Worm (Caenorhabditis elegans) whole organism, young adult: ENCODE results near the gene R07E4.1.

Experiments used
- B0019.2 ChIP-seq: fragments of 200-800 bp; sonication (Bioruptor generic); conservative IDR thresholded peaks from 2 replicates; pipeline ENCODE4 v1.3.6; 2022; ENCODE audit warnings: missing genetic modification reagents, missing genetic modification characterization, missing compliant biosample characterization
- B0035.1 ChIP-seq: sonication (generic microtip); optimal IDR thresholded peaks from 2 replicates; lab custom pipeline; 2016; ENCODE audit warnings: missing genetic modification characterization, mild to moderate bottlenecking, missing compliant biosample characterization, missing genotype, missing genetic modification reagents
- B0336.3 ChIP-seq: fragments of 200-800 bp; sonication (Bioruptor generic); IDR thresholded peaks from 2 replicates; pipeline ENCODE4 v1.3.6; 2022; ENCODE audit warnings: missing genetic modification characterization, missing compliant biosample characterization
- F23B12.7 ChIP-seq: sonication (generic microtip); optimal IDR thresholded peaks from 2 replicates; lab custom pipeline; 2017; ENCODE audit warnings: missing genetic modification characterization, mild to moderate bottlenecking, missing compliant biosample characterization, antibody characterized with exemption, moderate library complexity; ENCODE audit not compliant: insufficient read depth
- F55B11.4 ChIP-seq: sonication (generic microtip); optimal IDR thresholded peaks from 2 replicates; lab custom pipeline; 2016; ENCODE audit warnings: missing compliant biosample characterization, missing genetic modification characterization, borderline replicate concordance; ENCODE audit not compliant: insufficient read depth
- F57A8.1 ChIP-seq: fragments of 200-800 bp; sonication (Bioruptor generic); optimal IDR thresholded peaks from 2 replicates; lab custom pipeline; 2018; ENCODE audit warnings: mild to moderate bottlenecking, missing genetic modification characterization, moderate library complexity, missing compliant biosample characterization
- T07F8.4 ChIP-seq: sonication (generic microtip); optimal IDR thresholded peaks from 2 replicates; lab custom pipeline; 2016; ENCODE audit warnings: mild to moderate bottlenecking, missing genetic modification characterization, moderate library complexity, missing compliant biosample characterization
- T26A5.8 ChIP-seq: sonication (generic microtip); optimal IDR thresholded peaks from 2 replicates; lab custom pipeline; 2016; ENCODE audit warnings: missing genetic modification characterization, missing compliant biosample characterization
- Y56A3A.18 ChIP-seq: fragments of 200-800 bp; sonication (Bioruptor generic); IDR thresholded peaks from 2 replicates; pipeline ENCODE4 v1.3.6; 2022; ENCODE audit warnings: missing genetic modification reagents, missing genetic modification characterization, missing compliant biosample characterization
- Y67H2A.10 ChIP-seq: fragments of 200-800 bp; sonication (Bioruptor generic); conservative IDR thresholded peaks from 2 replicates; pipeline ENCODE4 v1.3.6; 2022; ENCODE audit warnings: missing genetic modification reagents, missing genetic modification characterization, missing compliant biosample characterization
- ZK185.1 ChIP-seq: sonication (generic microtip); optimal IDR thresholded peaks from 2 replicates; lab custom pipeline; 2016; ENCODE audit warnings: mild to moderate bottlenecking, missing genetic modification characterization, missing compliant biosample characterization; ENCODE audit not compliant: poor library complexity, severe bottlenecking
- cebp-1 ChIP-seq, 2 experiments: fragments of 200-800 bp in 1 of 2; sonication (Bioruptor generic) in 1 of 2; sonication (generic microtip) in 1 of 2; IDR thresholded peaks in 1 of 2; optimal IDR thresholded peaks in 1 of 2; 2 replicates each; pipeline versions ENCODE4 v1.3.6 to Lab custom; 2017 to 2022; ENCODE audit warnings: missing compliant biosample characterization in 2 of 2, missing genetic modification characterization in 2 of 2, mild to moderate bottlenecking in 1 of 2, missing genetic modification reagents in 1 of 2, moderate library complexity in 1 of 2
- cebp-2 ChIP-seq: fragments of 200-800 bp; sonication (Bioruptor generic); IDR thresholded peaks from 2 replicates; pipeline ENCODE4 v1.3.6; 2022; ENCODE audit warnings: missing genetic modification characterization, missing compliant biosample characterization
- ceh-100 ChIP-seq: fragments of 200-800 bp; sonication (Bioruptor generic); IDR thresholded peaks from 2 replicates; pipeline ENCODE4 v1.3.6; 2022; ENCODE audit warnings: missing genetic modification reagents, missing genetic modification characterization, missing compliant biosample characterization
- ceh-27 ChIP-seq: fragments of 200-800 bp; sonication (Bioruptor generic); optimal IDR thresholded peaks from 2 replicates; lab custom pipeline; 2018; ENCODE audit warnings: mild to moderate bottlenecking, missing genetic modification characterization, moderate library complexity, missing compliant biosample characterization
- ceh-91 ChIP-seq: fragments of 200-800 bp; sonication (Bioruptor generic); IDR thresholded peaks from 2 replicates; pipeline ENCODE4 v1.3.6; 2022; ENCODE audit warnings: missing genetic modification reagents, missing genetic modification characterization, missing compliant biosample characterization
- dox-1 ChIP-seq: fragments of 200-800 bp; sonication (Bioruptor generic); IDR thresholded peaks from 2 replicates; pipeline ENCODE4 v1.3.6; 2022; ENCODE audit warnings: missing genetic modification reagents, missing genetic modification characterization, missing compliant biosample characterization
- dpff-1 ChIP-seq: sonication (generic microtip); optimal IDR thresholded peaks from 2 replicates; lab custom pipeline; 2017; ENCODE audit warnings: mild to moderate bottlenecking, missing genetic modification characterization, missing compliant biosample characterization
- efl-1 ChIP-seq: fragments of 150-350 bp; optimal IDR thresholded peaks from 2 replicates; lab custom pipeline; 2014; ENCODE audit warnings: missing biosample characterization, missing genetic modification reagents, missing genetic modification characterization
- egl-44 ChIP-seq: fragments of 200-800 bp; sonication (Bioruptor generic); IDR thresholded peaks from 2 replicates; pipeline ENCODE4 v1.3.6; 2022; ENCODE audit warnings: missing genetic modification reagents, missing genetic modification characterization, missing compliant biosample characterization
- ets-4 ChIP-seq: fragments of 200-800 bp; sonication (Bioruptor generic); optimal IDR thresholded peaks from 2 replicates; lab custom pipeline; 2018; ENCODE audit warnings: mild to moderate bottlenecking, missing genetic modification characterization, missing compliant biosample characterization
- hmg-20 ChIP-seq: fragments of 200-800 bp; sonication (Bioruptor generic); IDR thresholded peaks from 2 replicates; pipeline ENCODE4 v1.3.6; 2022; ENCODE audit warnings: missing genetic modification reagents, missing genetic modification characterization, missing compliant biosample characterization
- hrde-1 ChIP-seq: sonication (generic microtip); optimal IDR thresholded peaks from 2 replicates; lab custom pipeline; 2016; ENCODE audit warnings: missing genetic modification characterization, mild to moderate bottlenecking, missing compliant biosample characterization, moderate library complexity, missing genotype, missing genetic modification reagents, borderline replicate concordance
- lir-1 ChIP-seq: fragments of 200-800 bp; sonication (Bioruptor generic); conservative IDR thresholded peaks from 2 replicates; pipeline ENCODE4 v1.3.6; 2022; ENCODE audit warnings: missing genetic modification reagents, missing genetic modification characterization, missing compliant biosample characterization
- madf-3 ChIP-seq: fragments of 200-800 bp; sonication (Bioruptor generic); IDR thresholded peaks from 2 replicates; pipeline ENCODE4 v1.3.6; 2022; ENCODE audit warnings: missing genetic modification reagents, missing genetic modification characterization, missing compliant biosample characterization
- madf-6 ChIP-seq: fragments of 200-800 bp; sonication (Bioruptor generic); IDR thresholded peaks from 2 replicates; pipeline ENCODE4 v1.3.6; 2022; ENCODE audit warnings: missing genetic modification reagents, missing genetic modification characterization, missing compliant biosample characterization
- madf-8 ChIP-seq: fragments of 200-800 bp; sonication (Bioruptor generic); conservative IDR thresholded peaks from 2 replicates; pipeline ENCODE4 v1.3.6; 2022; ENCODE audit warnings: missing genetic modification reagents, missing genetic modification characterization, missing compliant biosample characterization
- mcd-1 ChIP-seq: fragments of 200-800 bp; sonication (Bioruptor generic); IDR thresholded peaks from 2 replicates; pipeline ENCODE4 v1.3.6; 2022; ENCODE audit warnings: missing genetic modification reagents, missing genetic modification characterization, missing compliant biosample characterization
- mel-28 ChIP-seq: sonication (generic microtip); optimal IDR thresholded peaks from 2 replicates; lab custom pipeline; 2016; ENCODE audit warnings: borderline replicate concordance, mild to moderate bottlenecking, missing genetic modification characterization, missing compliant biosample characterization
- nfya-1 ChIP-seq: sonication (generic microtip); optimal IDR thresholded peaks from 2 replicates; lab custom pipeline; 2017; ENCODE audit warnings: antibody characterized with exemption, missing compliant biosample characterization, missing genetic modification characterization, borderline replicate concordance; ENCODE audit not compliant: insufficient read depth
- nhr-90 ChIP-seq: sonication (generic microtip); optimal IDR thresholded peaks from 2 replicates; lab custom pipeline; 2016; ENCODE audit warnings: missing genotype, mild to moderate bottlenecking, missing genetic modification characterization, missing compliant biosample characterization
- rcor-1 ChIP-seq: fragments of 200-800 bp; sonication (Bioruptor generic); IDR thresholded peaks from 2 replicates; pipeline ENCODE4 v1.3.6; 2022; ENCODE audit warnings: missing genetic modification reagents, missing genetic modification characterization, missing compliant biosample characterization
- sdz-38 ChIP-seq: sonication (generic microtip); optimal IDR thresholded peaks from 2 replicates; lab custom pipeline; 2016; ENCODE audit warnings: missing genotype, missing genetic modification characterization, missing compliant biosample characterization
- snpc-3.4 ChIP-seq: sonication (generic microtip); optimal IDR thresholded peaks from 2 replicates; lab custom pipeline; 2017; ENCODE audit warnings: missing genetic modification characterization, mild to moderate bottlenecking, missing compliant biosample characterization, antibody characterized with exemption, moderate library complexity, missing genotype, missing genetic modification reagents
- somi-1 ChIP-seq: fragments of 200-800 bp; sonication (Bioruptor generic); optimal IDR thresholded peaks from 2 replicates; lab custom pipeline; 2018; ENCODE audit warnings: mild to moderate bottlenecking, missing genetic modification characterization, missing compliant biosample characterization
- tlf-1 ChIP-seq: fragments of 200-800 bp; sonication (Bioruptor generic); optimal IDR thresholded peaks from 2 replicates; lab custom pipeline; 2018; ENCODE audit warnings: mild to moderate bottlenecking, missing genetic modification characterization, missing compliant biosample characterization
- unc-62 ChIP-seq: fragments of 150-350 bp; optimal IDR thresholded peaks from 2 replicates; lab custom pipeline; 2014; ENCODE audit warnings: missing biosample characterization, missing genetic modification reagents, missing genetic modification characterization
- xnd-1 ChIP-seq: sonication (generic microtip); optimal IDR thresholded peaks from 2 replicates; lab custom pipeline; 2016; ENCODE audit warnings: missing genotype, missing genetic modification reagents, missing genetic modification characterization, missing compliant biosample characterization
- ztf-18 ChIP-seq: sonication (generic microtip); optimal IDR thresholded peaks from 2 replicates; lab custom pipeline; 2016; ENCODE audit warnings: missing genotype, mild to moderate bottlenecking, missing genetic modification characterization, missing compliant biosample characterization
- ztf-28 ChIP-seq: fragments of 200-800 bp; sonication (Bioruptor generic); IDR thresholded peaks from 2 replicates; pipeline ENCODE4 v1.3.6; 2022; ENCODE audit warnings: missing genetic modification reagents, missing genetic modification characterization, missing compliant biosample characterization
- ztf-3 ChIP-seq: fragments of 200-800 bp; sonication (Bioruptor generic); optimal IDR thresholded peaks from 2 replicates; lab custom pipeline; 2018; ENCODE audit warnings: mild to moderate bottlenecking, missing genetic modification characterization, missing compliant biosample characterization

Gene R07E4.1

DNA sequence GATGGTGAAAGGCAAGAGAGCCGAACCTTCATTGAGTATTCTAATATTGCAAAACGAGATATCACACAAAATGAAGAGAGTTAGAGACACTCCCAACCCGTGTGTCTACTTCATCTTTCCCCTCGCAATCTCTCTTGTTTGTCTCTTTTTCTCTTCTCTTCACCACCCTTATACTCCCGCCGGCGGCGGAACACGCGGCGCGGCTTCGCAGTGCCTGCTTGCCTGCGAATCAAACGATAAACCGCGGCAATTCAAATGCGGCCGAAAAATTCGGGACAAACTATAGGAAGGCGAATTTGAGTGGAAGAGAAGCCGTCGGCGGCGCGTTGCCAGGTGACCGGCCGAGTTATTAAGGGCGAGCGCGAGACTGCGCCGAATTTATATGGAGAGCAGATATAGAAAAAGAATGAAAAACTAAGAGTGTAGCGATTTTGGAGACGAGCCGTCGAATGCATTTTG, 25.7 kb downstream of the R07E4.1 start, which contains the start of gene klp-13 (continued):
- peak; percentile 65; the same call in 1 of the 2 replicates for TF ChIP-seq dox-1
- peak; percentile 89 for TF ChIP-seq madf-3
- peak; percentile 41; the same call in 1 of the 2 replicates for TF ChIP-seq egl-44 (GFP tag; lab: Robert Waterston, UW)
- TF ChIP-seq xnd-1: no peak
- no peak for TF ChIP-seq lir-1

DNA sequence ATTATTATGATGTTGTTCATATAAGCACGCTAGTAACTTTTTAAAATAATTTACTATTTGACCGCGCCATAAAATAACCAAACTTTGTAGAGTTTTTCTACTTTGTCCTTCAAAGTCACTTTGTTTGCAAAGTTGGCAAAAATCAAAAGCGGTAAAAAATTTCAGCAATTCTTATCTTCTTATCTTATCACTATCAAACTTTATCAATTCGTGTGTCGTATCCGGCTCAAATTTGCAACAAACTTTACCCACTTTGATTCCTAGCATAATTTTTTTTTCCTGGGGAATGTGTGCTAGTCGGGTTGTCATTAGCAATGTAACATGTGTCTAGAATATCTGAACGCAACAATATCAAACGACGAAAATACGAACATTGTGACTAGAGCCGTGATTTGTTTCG, 26.8 kb downstream of the R07E4.1 start:
- TF ChIP-seq B0035.1 (no peak), rcor-1 (GFP tag; lab: Robert Waterston, UW) (no peak), madf-8 (GFP tag; lab: Robert Waterston, UW) (no peak), xnd-1 (no peak), Y67H2A.10 (GFP tag; lab: Robert Waterston, UW) (no peak), cebp-2 (GFP tag; lab: Robert Waterston, UW) (no peak), snpc-3.4 (tag; lab: Kevin White, UChicago) (no peak), ZK185.1 (tag; lab: Kevin White, UChicago) (no peak), ztf-18 (no peak), mel-28 (tag; lab: Kevin White, UChicago) (no peak), efl-1 (no peak), cebp-1 (GFP tag; IDR thresholded peaks at IDR 0.05; lab: Robert Waterston, UW) (no peak), cebp-1 (tag; optimal IDR thresholded peaks at IDR 0.05; lab: Kevin White, UChicago) (no peak), hmg-20 (no peak), ztf-3 (no peak), ztf-28 (GFP tag; lab: Robert Waterston, UW) (no peak), B0336.3 (GFP tag; lab: Robert Waterston, UW) (no peak), ets-4 (GFP tag; lab: Kevin White, UChicago) (no peak)

DNA sequence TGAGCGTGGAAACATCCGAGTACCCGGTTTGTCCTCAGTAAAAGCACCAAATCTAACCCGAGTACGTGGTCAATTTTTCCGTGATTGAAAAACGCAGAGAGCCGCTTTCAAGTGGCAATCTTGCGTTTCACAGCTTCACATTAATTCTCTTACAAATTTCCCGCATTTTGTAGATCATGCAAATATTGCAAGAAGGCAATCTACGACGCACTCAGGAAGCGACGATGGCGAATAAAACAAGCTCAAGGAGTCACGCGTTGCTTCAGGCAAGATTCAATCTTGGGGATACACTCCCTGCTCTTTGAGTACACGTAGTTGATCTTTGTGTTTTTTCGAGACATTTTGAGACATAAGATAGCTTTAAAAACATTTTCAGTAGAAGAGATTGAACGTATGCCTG, 29.0 kb downstream of the R07E4.1 start:
- peak; percentile 55 for TF ChIP-seq ceh-27 (GFP tag; lab: Kevin White, UChicago)
- no peak for TF ChIP-seq B0019.2 (GFP tag; lab: Robert Waterston, UW)
- TF ChIP-seq T26A5.8 (tag; lab: Kevin White, UChicago): no peak

DNA sequence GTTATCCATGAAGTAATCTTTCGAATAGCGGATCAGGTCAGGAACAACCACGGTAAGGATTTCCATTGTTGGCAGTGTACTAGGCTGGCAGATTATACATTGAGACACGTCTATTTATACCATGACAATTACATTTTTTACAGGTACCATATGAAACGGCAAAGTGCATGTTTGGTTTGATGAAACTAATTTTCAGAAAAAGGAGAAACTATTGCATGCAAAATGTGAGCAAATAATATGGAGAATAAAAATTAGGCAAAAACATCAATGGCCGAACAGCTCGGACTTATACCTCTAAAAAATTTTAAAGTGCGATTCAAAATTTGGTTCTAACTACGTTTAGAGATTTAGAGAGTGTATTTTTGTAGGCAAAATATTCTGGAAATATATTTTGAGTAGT, 33.9 kb downstream of the R07E4.1 start, which contains the start of gene F22F4.5:
Gene F22F4.5, minus strand, starts transcription at position 101 of the 400 bp plus-strand sequence.
- TF ChIP-seq ceh-100 (GFP tag; lab: Robert Waterston, UW): no peak
- no peak for TF ChIP-seq sdz-38 (tag; lab: Kevin White, UChicago)
- TF ChIP-seq F55B11.4 (tag; lab: Kevin White, UChicago): no peak
- TF ChIP-seq madf-8 (GFP tag; lab: Robert Waterston, UW): no peak
- TF ChIP-seq ceh-91 (GFP tag; lab: Robert Waterston, UW): no peak
- no peak for TF ChIP-seq unc-62 (GFP tag; lab: Kevin White, UChicago)
- no peak for TF ChIP-seq F23B12.7 (tag; lab: Kevin White, UChicago)
- no peak for TF ChIP-seq lir-1
- TF ChIP-seq, all 124 proteins: peak for 0

DNA sequence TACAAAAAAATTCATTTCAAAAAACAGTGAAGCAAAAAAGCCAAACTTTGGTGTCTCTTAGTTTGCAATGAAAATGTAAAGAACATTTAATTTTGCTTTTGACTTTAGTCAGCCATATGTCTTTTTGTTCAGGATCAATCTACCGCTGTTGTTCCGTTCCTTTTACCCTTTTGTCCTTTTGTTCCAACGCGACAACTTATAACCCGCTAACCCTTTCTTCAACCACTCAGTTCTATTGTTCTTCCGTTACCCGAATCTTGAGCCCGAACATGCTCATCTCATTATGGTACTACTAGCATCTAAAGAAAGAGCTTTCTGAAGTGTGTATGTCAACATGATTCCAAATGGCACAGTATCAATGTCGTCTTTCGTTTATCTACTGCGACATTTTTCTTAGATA, 35.1 kb downstream of the R07E4.1 start:
- TF ChIP-seq tlf-1 (GFP tag; lab: Kevin White, UChicago) (no peak), F23B12.7 (tag; lab: Kevin White, UChicago) (no peak), madf-6 (GFP tag; lab: Robert Waterston, UW) (no peak), nhr-90 (tag; lab: Kevin White, UChicago) (no peak), T07F8.4 (tag; lab: Kevin White, UChicago) (no peak), B0019.2 (GFP tag; lab: Robert Waterston, UW) (no peak), xnd-1 (no peak), Y56A3A.18 (GFP tag; lab: Robert Waterston, UW) (no peak), F57A8.1 (GFP tag; lab: Kevin White, UChicago) (no peak), somi-1 (GFP tag; lab: Kevin White, UChicago) (no peak), nfya-1 (tag; lab: Kevin White, UChicago) (no peak), hrde-1 (tag; lab: Kevin White, UChicago) (no peak), hmg-20 (no peak), mcd-1 (no peak), dpff-1 (tag; lab: Kevin White, UChicago) (no peak)
